Worm (Caenorhabditis elegans) whole organism, L4/young adult: ENCODE results near the gene C50C3.12.

Experiments
- W03F9.2 ChIP-seq: fragments of 150-350 bp; optimal IDR thresholded peaks from 2 replicates; lab custom pipeline; 2014; ENCODE audit warnings: missing biosample characterization, missing genetic modification characterization
- dao-5 ChIP-seq: sonication (generic microtip); optimal IDR thresholded peaks from 2 replicates; lab custom pipeline; 2016; ENCODE audit warnings: missing genotype, missing genetic modification characterization, moderate library complexity, missing compliant biosample characterization
- him-1 ChIP-seq: sonication (generic microtip); optimal IDR thresholded peaks from 2 replicates; lab custom pipeline; 2016; ENCODE audit warnings: missing genotype, missing genetic modification reagents, missing genetic modification characterization, missing compliant biosample characterization

The C50C3.12 gene

DNA sequence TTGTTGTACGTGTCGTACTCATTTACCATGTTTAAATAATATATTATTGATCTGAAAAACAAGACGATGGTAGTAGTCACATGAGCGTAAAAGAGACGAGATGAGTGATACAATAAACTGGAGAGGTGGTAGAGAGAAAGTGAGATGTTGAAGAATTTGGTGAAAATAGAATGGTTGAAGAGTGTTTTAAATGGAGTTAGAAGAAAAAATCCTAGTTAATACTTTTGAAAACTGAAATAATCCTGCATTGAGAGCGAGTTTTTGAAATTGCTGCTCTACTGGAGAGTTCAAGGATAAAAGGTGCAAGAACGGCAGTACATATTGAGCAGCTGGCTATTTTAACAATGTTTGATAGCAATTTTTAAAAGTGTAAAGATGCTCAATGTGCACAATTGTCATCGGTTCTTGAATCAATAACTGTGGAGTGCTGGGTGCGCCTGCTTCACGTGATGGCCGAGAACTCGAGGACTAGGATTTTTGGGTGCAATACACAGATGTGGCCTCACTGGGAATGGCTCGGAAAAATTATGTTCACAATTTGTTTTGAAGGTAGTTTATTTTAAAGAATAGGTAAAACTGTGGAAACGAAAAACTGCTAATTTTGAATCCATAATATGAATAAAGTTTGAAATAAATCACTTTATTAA, 18.1 kb upstream of the C50C3.12 start, which contains the start of gene atg-13:
Gene atg-13, minus strand, starts transcription at position 51 of the 647 bp plus-strand sequence.
- TF ChIP-seq W03F9.2 (tag; lab: Kevin White, UChicago), result no peak
- TF ChIP-seq him-1 (tag; lab: Kevin White, UChicago), result no peak
- TF ChIP-seq dao-5 (tag; lab: Kevin White, UChicago), result no peak

DNA sequence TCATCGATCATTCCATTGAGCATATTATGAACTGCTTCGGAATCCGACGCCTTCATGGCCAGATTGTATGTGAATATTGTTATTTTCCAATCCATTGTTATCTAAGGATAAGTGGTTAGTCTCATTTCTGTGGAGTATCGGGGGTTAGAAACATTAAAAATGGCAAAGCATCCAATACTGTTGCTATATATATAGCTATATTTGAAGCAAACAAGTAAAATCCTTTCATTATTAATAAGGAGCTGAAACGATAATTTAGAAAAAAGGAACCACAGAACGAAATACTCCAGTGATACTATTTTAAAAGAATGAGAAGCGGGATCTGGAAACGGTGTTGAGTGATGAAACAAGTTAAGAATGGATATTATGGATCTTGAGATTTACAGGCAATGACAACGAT, 15.1 kb upstream of the C50C3.12 start, which contains the start of gene inpp-5K:
Gene inpp-5K, minus strand, starts transcription at position 101 of the 400 bp plus-strand sequence.
- TF ChIP-seq dao-5 (tag; lab: Kevin White, UChicago) (no peak), W03F9.2 (tag; lab: Kevin White, UChicago) (no peak), him-1 (tag; lab: Kevin White, UChicago) (no peak)

DNA sequence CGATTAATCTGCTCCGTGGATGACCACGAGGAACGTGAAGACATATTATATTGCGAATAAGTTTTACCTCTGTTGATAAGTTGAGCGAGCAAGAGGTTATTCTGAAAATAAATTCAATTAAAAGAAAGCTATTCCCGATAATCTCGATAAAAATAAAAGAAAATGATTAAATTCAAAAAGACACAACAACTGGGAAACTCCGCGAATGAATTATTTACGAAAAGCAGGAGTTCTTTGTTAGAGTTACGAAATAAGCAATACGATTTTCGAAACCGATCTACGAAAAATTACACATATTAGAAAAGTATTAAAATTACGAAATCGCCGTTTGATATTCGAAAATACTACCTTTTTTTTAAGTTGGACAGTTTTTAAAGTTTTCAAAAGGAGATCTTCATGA, 13.1 kb upstream of the C50C3.12 start, which contains the start of gene bath-42:
Gene bath-42, minus strand, starts transcription at position 101 of the 400 bp plus-strand sequence.
- TF ChIP-seq W03F9.2 (tag; lab: Kevin White, UChicago) (no peak), him-1 (tag; lab: Kevin White, UChicago) (no peak), dao-5 (tag; lab: Kevin White, UChicago) (no peak)

DNA sequence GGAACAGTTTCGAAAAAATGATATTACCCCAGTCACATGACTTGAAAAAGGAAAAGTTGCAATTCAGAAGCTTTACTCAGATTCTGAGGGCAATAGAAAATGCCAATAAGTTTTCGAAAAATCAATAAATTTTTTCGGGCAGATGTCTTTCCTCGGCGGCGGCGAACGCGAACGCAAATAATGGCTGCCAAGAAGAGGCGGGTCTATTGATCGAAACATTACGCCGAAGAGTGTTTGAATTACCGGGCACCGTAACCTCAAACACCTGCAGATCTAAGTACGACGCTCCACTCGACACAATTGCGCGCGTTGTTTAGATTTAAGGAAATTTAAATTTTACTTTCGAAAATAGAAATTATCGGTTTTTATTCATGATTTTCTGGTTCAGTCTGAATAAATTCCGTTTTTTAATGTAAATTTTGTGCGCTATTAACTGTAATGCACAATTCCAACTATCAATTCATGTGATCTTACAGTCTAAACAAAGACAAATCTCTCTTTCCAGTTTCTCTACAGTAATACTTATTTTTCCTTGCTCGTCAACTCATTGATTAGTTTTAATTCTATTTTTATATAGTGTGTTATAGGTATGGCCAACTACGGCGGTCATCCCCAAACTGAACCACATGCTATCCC, 12.5 kb upstream of the C50C3.12 start, which contains the start of gene prp-8:
Gene prp-8, plus strand, starts transcription at position 586 of the 636 bp plus-strand sequence.
- TF ChIP-seq him-1 (tag; lab: Kevin White, UChicago) (peak; percentile 45), dao-5 (tag; lab: Kevin White, UChicago) (no peak), W03F9.2 (tag; lab: Kevin White, UChicago) (peak; percentile 92)

DNA sequence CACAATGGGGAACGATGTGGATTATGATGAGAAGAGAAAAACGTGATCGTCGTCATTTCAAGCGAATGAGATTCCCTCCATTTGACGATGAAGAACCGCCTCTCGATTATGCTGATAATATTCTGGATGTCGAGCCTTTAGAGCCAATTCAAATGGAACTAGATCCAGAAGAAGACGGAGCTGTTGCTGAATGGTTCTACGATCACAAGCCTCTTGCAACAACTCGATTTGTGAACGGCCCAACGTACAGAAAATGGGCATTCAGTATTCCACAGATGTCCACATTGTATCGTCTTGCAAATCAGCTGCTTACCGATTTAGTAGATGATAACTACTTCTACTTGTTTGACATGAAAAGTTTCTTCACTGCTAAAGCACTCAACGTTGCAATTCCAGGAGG, 11.6 kb upstream of the C50C3.12 start:
- TF ChIP-seq him-1 (tag; lab: Kevin White, UChicago), result no peak
- TF ChIP-seq W03F9.2 (tag; lab: Kevin White, UChicago), result no peak
- no peak for TF ChIP-seq dao-5 (tag; lab: Kevin White, UChicago)

DNA sequence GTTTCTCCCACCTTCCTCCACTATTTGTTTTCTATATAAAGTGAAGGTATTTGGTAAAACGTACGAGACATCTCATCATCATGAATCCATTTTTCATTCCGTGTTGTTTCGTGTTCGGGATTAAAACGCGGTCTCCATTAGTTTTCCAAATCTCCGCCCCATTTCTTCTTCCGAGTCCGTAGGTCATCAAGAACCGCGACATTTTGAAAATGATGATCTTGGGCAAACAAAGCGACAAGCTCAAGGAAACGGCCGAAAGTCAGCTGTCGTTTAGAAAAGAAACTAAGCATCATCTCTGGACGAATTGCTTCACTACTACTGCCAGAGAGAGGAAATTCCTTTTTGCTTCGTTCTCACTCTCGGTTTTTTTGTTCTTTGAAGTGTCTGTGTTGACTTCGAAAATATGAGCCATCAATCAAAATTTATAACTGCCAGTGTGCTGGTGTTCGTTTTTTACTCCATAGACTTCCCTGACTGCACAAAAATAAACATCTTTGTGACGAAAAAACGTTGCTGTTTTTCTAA, 3.7 kb upstream of the C50C3.12 start:
- TF ChIP-seq dao-5 (tag; lab: Kevin White, UChicago) (no peak), W03F9.2 (tag; lab: Kevin White, UChicago) (no peak), him-1 (tag; lab: Kevin White, UChicago) (no peak)

DNA sequence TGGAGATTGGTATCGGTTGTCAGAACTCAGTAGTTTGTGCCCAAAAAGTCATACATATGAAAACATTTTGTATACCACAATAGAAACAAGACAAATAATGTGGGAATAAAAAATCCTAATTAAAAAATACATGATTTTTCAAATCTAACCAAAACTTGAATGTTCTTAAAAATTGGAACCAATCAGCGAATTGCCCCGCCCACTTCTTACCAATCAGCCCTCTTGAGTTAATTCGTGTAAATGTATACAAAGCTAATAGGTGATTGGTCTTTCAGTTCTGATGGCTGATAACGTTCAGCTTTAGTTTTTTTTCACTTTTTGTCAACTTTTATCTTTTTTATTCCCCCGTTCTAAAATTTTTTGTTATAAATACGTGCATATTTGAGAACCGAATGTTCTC, 1.1 kb upstream of the C50C3.12 start:
- no peak for TF ChIP-seq him-1 (tag; lab: Kevin White, UChicago)
- TF ChIP-seq W03F9.2 (tag; lab: Kevin White, UChicago), result no peak
- no peak for TF ChIP-seq dao-5 (tag; lab: Kevin White, UChicago)

DNA sequence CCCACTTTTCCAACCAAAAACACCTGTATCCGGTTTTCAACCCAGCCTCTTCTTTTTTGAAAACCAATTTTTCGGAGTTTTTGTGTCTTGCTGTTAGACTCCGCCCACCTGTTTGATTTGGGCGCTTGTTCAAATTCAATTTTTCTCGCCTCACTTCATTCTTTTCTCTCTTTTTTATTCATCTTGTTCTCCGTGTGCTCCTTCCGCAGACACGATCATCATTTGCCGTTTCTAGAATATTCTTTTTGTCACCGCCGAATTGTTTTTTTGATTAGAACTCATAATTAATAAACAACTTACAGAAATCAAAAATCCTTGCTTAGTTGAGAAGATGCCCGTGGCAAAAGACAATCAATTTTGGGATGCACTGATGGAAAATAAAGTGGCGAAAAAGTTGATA, 2.6 kb downstream of the C50C3.12 start, which contains the start of gene C50C3.5:
Gene C50C3.5, plus strand, starts transcription at position 301 of the 400 bp plus-strand sequence.
- TF ChIP-seq W03F9.2 (tag; lab: Kevin White, UChicago) (no peak), him-1 (tag; lab: Kevin White, UChicago) (no peak), dao-5 (tag; lab: Kevin White, UChicago) (no peak)

DNA sequence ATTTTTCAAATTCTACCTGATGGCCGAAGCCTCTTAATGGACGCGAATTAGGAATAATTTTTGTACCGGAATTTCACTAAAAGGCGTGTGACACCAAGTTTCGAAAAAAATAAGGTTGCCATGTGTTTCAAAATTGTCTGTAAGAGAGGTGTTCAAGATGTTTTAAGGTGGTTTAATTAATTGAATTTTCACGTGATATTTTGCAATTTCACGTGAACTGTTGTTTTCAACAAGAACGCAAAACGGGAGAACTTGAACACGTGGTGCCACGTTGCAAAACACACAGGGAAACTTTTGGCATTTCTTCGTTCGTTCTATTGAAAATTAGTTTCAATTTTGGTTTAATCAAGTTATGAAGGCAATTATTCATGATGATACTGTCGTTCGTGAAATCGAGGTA, 5.2 kb downstream of the C50C3.12 start, which contains the start of gene spc-2:
Gene spc-2, plus strand, starts transcription at position 301 of the 400 bp plus-strand sequence.
- TF ChIP-seq him-1 (tag; lab: Kevin White, UChicago) (no peak), W03F9.2 (tag; lab: Kevin White, UChicago) (no peak), dao-5 (tag; lab: Kevin White, UChicago) (no peak)

DNA sequence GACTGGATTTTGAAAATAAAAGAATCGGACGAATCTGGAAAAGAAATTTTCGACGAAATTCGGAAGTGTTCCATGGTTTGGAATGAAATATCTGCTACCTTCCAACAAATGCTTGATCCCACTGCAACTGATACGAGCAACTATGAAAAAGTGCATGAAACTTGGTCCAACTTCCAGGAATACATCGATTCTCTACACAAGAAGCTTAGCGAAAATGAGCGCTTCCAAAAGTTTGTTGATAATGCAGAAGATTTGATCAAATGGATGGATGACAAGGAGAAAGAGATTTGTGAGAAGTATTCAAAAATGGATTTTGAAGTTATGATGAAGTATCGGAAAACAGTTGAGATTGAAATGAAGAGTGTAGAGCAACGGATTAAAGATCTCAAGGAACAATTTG, 6.2 kb downstream of the C50C3.12 start:
- no peak for TF ChIP-seq him-1 (tag; lab: Kevin White, UChicago)
- no peak for TF ChIP-seq W03F9.2 (tag; lab: Kevin White, UChicago)
- TF ChIP-seq dao-5 (tag; lab: Kevin White, UChicago), result no peak

DNA sequence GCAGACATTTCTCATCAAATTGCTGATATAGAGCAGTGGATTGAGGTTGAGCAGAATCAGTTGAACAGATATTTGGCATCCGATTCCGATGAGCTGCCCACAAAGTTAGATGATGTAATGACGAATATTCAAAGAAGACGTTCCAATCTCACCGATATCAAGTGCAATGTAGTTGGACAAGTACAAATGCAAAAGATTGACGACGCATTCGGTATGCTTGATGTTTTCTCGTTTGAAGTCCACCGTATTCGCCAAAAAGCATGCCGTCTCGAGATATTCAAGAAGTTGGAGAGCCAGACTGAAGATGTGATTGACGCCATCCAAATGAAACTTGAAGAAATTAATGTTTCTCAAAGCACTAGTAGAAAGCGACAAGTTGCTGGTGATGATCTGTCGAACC, 8.8 kb downstream of the C50C3.12 start:
- TF ChIP-seq W03F9.2 (tag; lab: Kevin White, UChicago) (no peak), dao-5 (tag; lab: Kevin White, UChicago) (no peak), him-1 (tag; lab: Kevin White, UChicago) (no peak)

DNA sequence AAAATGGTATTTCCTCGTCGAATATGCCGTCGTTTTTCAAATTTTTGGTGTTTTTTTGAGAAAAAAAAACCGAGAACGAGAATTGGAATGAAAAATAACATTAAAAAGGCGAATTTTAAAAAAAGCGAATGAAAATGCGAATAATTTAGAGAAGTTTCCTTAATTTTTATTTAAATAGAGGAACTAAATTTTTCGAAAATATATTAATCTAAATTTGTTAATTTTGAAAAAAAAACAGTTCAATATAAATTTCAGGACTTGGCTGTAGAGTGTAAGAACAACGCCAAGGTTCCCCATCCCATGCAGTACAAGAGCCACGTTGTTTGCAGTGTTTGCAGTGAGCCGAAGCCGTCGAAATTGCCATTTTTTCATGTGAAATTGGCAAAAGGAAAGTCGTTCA, 14.1 kb downstream of the C50C3.12 start, which contains the start of gene C50C3.19:
Gene C50C3.19, plus strand, starts transcription at position 301 of the 400 bp plus-strand sequence.
- TF ChIP-seq him-1 (tag; lab: Kevin White, UChicago) (no peak), dao-5 (tag; lab: Kevin White, UChicago) (no peak), W03F9.2 (tag; lab: Kevin White, UChicago) (no peak)

DNA sequence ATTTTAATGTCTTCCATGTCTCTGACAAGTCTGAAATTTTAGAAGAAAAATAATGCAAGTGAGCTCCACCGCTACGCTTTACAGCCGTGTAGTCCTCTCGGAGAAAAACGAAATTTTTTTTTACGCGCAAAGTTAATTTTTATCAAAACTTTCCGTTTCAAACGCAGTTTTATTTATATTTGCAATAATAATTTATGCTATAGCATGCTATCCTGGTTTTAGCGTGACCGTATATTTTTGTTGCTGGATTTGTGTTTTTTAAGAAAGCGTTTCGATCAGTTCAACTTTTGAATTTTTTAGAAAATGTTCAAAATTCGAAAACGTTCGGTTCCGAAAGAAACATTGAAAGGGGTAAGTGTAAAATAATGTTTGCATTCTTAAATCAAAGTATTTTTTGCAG, 15.3 kb downstream of the C50C3.12 start, which contains the start of gene C50C3.1:
Gene C50C3.1, plus strand, starts transcription at position 301 of the 400 bp plus-strand sequence.
- TF ChIP-seq him-1 (tag; lab: Kevin White, UChicago) (no peak), dao-5 (tag; lab: Kevin White, UChicago) (no peak), W03F9.2 (tag; lab: Kevin White, UChicago) (no peak)
